Fruit fly (Drosophila melanogaster) ovary, adult (tissue): Measurements from ENCODE around the gene CG17328.

ENCODE experiments used
- CG17801 ChIP-seq: fragments of 200-800 bp; optimal IDR thresholded peaks from 2 replicates; lab custom pipeline; 2019; ENCODE audit warnings: missing biosample characterization, mild to moderate bottlenecking, missing genetic modification characterization, moderate library complexity; ENCODE audit not compliant: partially characterized antibody

CG17328 gene

DNA sequence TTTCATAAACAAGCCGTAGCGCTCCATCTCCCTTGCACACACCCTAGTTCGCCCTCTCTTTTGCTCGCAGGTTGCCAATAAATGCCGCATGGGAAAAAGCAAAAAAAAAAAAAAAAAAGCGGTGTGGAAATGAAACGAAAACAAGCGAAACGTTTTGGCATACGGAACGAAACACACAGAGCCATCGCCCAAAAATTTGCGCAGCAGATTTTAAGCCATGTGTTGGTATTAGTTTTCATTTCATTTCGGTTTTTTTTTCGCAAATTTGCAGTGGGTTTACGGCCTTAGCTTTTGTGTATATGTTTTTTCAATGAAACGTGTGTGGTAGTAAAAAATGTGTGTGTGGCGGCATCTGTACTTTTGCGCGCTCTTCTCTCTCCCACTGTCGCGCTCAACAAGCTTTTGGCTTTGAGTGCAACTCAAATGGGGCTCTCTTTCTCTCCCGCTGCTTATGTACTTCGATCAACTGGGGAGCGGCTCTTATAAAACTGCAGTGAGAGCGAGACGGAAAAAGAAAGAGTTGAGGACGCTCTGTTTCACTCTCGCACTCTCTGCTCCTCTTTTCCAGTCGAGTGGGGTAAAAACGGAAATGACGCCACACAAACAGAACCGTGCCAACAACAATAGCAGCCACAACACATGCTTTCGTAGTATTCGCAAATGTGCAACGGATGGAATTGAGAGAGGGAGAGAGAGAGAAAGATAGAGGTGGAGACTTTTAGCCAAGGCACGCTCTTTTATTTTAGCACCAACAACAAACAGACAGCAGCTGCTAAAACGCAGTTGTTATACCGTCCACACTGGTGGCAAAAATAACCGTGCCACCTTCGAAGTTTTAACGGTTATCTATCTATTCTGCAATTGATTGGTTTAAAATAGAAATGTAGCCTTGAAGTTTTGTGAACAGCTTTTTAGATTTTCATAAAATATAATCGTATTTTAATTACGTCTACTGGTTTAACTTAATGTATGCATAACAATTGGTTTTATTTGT is 15.1 kb upstream of the CG17328 start:
- TF ChIP-seq CG17801 (GFP tag; lab: Kevin White, UChicago), result peak; percentile 76

DNA sequence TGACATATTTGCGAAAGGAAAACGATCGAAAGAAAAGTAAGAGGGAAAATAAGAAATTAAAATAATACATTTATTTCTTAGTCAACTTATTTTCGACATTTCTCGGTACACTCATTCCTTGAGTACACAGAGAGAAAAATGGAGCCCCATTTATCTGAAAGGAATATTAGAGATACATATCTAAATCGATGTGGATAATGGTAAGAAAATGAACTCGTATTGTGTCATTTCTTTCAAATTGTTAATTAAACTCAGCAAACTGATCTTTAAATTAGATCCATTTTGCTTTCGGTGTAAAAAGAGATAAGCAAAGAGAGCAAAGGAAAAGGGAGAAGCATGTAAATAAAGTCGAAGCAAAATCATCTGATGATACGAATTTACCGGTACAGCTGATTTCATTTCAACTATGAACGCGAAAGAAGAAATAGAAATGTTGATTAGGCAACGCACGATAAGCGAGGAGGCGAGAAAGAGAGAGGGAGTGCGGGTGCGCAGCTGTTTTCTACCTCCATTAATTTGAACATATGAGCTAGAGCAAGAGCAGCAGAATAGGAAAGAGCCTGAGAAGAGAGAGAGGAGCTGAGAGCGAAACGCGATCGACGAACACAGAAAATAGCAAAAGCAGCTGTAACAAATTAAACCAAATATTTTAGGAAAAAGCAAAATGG is 13.9 kb upstream of the CG17328 start:
- peak; percentile 80 for TF ChIP-seq CG17801 (GFP tag; lab: Kevin White, UChicago)

dm6 chr2L:16286360-16287005 is 13.3 kb upstream of the CG17328 start:
- TF ChIP-seq CG17801 (GFP tag; lab: Kevin White, UChicago), result peak; percentile 44

dm6 chr2L:16287006-16287601 is 12.6 kb upstream of the CG17328 start:
- no peak for TF ChIP-seq CG17801 (GFP tag; lab: Kevin White, UChicago)

DNA sequence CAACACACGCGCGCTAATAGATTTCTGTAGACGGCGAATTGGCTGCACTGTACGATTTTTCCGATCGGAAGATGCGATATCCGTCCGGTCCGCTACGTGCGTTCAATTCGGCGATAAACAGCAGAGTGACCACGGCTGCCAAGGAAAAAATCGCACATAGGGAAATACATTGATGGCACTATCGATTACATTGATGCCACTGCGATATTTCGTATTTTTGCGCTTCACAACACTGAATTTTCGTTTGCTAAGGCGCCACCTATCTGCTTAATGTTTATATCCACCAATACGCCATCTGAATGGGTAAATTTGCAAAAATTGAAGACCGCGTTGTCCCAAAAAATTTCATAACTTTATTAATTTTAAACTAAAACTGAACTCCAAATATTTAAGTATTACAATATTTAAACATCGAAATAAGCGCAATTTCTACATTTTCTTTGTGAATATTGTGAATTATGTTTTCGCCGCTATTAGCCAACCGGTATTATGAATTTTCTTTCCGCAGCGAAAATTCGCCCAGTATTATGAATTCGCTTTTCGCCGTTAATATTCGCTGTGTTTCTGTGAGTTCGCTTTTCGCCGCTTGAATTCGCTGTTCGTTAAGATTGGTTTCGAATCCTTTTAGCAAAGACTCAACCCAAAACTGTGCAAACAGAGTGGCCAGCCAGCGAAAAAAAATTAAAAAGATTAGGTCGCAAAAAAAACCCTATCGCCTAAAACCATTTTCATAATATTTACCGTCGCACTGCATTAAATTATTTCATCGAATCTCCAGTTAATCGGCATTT is 11.9 kb upstream of the CG17328 start, which contains the start of the genes crp and pkaap:
crp (minus strand) TSS at position 129 of the 791 bp plus-strand sequence.
pkaap (plus strand) TSS at position 689 of the 791 bp plus-strand sequence.
- TF ChIP-seq CG17801 (GFP tag; lab: Kevin White, UChicago), result peak; percentile 71

DNA sequence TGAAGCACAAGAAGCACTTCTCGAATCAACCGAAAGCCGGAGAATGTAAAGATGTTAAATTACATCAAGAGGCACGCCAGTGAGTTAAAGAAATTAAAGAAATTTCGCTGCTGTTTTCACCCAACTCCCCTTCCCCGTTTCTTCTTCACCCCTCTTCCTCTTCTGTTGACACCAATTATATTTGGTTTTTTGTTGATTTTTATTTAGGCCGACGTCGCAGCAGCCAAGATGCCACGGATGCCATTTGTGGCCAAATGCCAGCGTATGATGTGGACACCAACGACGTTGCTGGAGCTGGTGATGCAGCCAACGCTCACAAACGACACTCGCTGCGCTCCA is 11.4 kb upstream of the CG17328 start:
- no peak for TF ChIP-seq CG17801 (GFP tag; lab: Kevin White, UChicago)

DNA sequence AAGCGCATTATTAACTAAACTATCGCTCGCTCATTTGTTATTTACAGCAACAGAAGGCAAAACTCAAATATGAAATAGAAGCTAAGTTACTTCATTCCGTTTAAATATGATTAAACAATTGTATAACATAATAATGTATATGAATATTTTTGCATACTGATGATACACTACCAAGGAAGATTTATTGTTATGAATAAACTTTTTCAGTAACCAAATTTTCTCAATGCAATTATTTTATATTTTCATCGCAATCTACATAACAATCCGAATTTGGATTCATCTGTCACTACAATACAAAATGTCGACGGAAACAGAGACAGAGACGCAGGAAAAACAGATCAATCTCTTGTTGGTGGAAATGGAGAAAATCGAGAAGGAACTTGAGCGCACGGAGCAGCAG is 8.8 kb upstream of the CG17328 start, which contains the start of gene CG17329:
CG17329 (plus strand) TSS at position 301 of the 400 bp plus-strand sequence.
- TF ChIP-seq CG17801 (GFP tag; lab: Kevin White, UChicago), result no peak

DNA sequence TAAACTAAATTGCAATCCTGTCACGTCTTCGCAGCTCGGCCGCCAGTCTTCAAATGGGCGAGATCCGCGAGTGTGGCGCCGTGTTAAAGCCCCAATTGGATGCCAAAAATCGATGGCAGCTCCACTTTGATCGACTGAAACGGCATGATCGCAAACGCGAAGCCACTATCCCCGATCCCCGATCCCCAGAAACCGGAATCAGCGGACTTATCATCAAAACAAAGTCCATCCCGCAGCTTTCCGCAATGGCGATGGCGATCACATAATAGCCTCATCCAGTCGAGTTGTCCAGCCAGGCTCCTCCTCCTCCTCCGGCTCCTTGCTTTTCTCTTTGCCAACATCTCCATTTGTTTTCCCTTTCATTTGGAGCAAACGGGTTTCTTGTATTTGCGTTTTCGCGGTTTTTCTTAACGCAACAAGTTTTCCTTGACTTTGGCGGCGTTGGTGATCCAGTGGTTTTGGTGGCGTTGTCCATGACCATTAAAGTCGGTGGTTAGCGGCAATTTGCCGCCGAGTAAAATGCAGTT is 6.7 kb upstream of the CG17328 start, which contains the start of gene CG13258:
CG13258 (minus strand) TSS at position 51 of the 527 bp plus-strand sequence.
- TF ChIP-seq CG17801 (GFP tag; lab: Kevin White, UChicago), result no peak

DNA sequence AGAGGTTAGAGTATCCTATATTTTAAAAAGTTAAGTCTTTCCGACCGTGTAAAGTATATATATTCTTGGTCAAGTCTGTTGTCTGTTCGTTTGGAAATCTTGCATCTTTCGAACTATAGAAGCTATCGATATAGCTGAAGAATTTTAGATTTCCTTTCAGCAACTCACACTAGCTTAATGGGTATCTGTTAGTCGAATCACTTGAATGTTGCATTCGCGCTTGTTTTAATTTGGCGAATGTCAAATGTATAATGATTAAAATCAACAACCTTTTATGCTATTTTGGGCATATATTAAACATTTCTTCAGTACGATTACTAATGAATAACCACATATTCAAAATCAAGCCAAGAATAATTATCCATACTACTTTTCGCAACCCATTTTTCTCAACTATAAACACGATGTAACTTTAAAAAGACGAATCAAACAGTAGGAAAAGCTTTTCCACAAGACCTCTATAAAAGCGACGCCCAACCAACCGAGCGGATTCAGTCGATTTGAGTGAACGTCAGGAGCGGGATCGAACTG is 6.0 kb upstream of the CG17328 start, which contains the start of gene Cyp303a1:
Cyp303a1 (plus strand) TSS at position 481 of the 531 bp plus-strand sequence.
- no peak for TF ChIP-seq CG17801 (GFP tag; lab: Kevin White, UChicago)

DNA sequence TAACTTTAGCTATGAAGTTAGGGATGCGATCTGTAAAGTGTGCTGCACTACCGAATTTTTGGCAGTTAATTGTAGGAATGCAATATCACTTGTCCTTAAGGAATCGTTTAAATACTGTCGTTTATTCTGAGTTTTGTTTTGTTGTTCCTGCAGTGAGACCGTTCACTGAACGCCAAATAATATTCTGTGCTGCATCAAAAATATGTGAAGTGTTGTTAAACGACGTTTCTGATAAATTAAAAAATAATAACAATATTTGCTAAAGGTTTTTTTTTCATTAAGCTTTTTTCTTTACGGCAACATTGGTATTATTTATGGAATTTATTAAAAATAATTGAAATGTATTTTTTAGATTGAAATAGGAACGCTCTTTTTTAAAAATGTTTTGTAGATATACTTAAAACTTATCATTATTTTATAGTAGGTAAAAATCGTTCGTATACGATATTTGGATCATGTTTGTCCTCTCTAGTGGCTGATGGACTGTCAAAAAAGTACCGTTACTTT is 3.1 kb downstream of the CG17328 start, which contains the start of gene GMF:
GMF (minus strand) TSS at position 182 of the 507 bp plus-strand sequence.
- peak; percentile 51 for TF ChIP-seq CG17801 (GFP tag; lab: Kevin White, UChicago)

- peak; percentile 84 for TF ChIP-seq CG17801 (GFP tag; lab: Kevin White, UChicago)
Observed at dm6 chr2L:16307026-16307703, 7.4 kb downstream of the CG17328 start, which contains the start of the genes CG5861 and Syx5. Gene CG5861, minus strand, starts transcription at chr2L:16307298. Gene Syx5, plus strand, starts transcription at chr2L:16307346.

DNA sequence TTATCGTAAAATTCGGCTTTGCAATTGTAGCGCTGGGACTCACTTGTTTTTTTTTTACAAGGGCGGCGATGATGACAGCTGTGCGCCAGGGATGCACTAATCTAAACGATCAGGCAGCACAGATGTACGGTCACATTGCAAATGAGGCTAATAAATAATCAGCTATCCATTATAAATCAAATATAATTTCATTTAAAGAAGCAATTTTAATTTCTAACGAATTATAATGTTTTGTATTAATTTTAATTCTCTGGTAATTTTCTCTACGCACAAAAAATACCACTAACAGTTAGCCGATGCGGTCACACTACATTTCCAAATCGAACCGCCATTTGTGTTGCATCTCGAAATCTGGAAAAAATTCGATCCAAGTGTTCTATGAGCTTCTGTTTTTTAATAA is 10.9 kb downstream of the CG17328 start, which contains the start of the genes cni and fzy:
cni (minus strand) TSS at position 79 of the 400 bp plus-strand sequence.
fzy (plus strand) TSS at position 309 of the 400 bp plus-strand sequence.
- peak; percentile 23 for TF ChIP-seq CG17801 (GFP tag; lab: Kevin White, UChicago)
